Fruit fly (Drosophila melanogaster) whole organism, embryonic: ENCODE measurements around the gene CG6168.

Experiments used
- Asciz ChIP-seq: fragments of 200-800 bp; sonication (Bioruptor generic); optimal IDR thresholded peaks from 2 replicates; lab custom pipeline; 2017; ENCODE audit warnings: missing biosample characterization, mild to moderate bottlenecking, missing genetic modification characterization, missing genetic modification reagents
- Bgb ChIP-seq: fragments of 200-800 bp; sonication (Bioruptor generic); IDR thresholded peaks from 2 replicates; pipeline ENCODE4 v1.3.6; 2022; ENCODE audit warnings: missing biosample characterization, missing genetic modification characterization; ENCODE audit not compliant: partially characterized antibody
- CG10209 ChIP-seq: fragments of 200-800 bp; sonication (Bioruptor generic); optimal IDR thresholded peaks from 3 replicates; lab custom pipeline; 2017; ENCODE audit warnings: missing biosample characterization, mild to moderate bottlenecking, missing genetic modification characterization, missing genetic modification reagents
- CG10321 ChIP-seq: fragments of 200-800 bp; sonication (Bioruptor generic); IDR thresholded peaks from 2 replicates; pipeline ENCODE4 v1.3.6; 2022; ENCODE audit warnings: missing biosample characterization, missing genetic modification characterization
- CG11247 ChIP-seq: fragments of 200-800 bp; sonication (Bioruptor generic); IDR thresholded peaks from 2 replicates; pipeline ENCODE4 v1.3.6; 2022; ENCODE audit warnings: missing biosample characterization, missing genetic modification characterization
- CG12391 ChIP-seq: fragments of 200-800 bp; sonication (Bioruptor generic); optimal IDR thresholded peaks from 3 replicates; lab custom pipeline; 2018; ENCODE audit warnings: missing biosample characterization, mild to moderate bottlenecking, missing genetic modification characterization, moderate library complexity
- CG12659 ChIP-seq: fragments of 200-800 bp; sonication (Bioruptor generic); optimal IDR thresholded peaks from 3 replicates; lab custom pipeline; 2017; ENCODE audit warnings: mild to moderate bottlenecking, missing biosample characterization, missing genetic modification reagents, missing genetic modification characterization
- CG12769 ChIP-seq: fragments of 200-800 bp; sonication (Bioruptor generic); optimal IDR thresholded peaks from 2 replicates; lab custom pipeline; 2019; ENCODE audit warnings: missing biosample characterization, mild to moderate bottlenecking, missing genetic modification characterization, moderate library complexity
- CG13424 ChIP-seq: fragments of 200-800 bp; sonication (Bioruptor generic); optimal IDR thresholded peaks from 2 replicates; lab custom pipeline; 2019; ENCODE audit warnings: missing biosample characterization, mild to moderate bottlenecking, missing genetic modification characterization, moderate library complexity
- CG16815 ChIP-seq: fragments of 200-800 bp; sonication (Bioruptor generic); optimal IDR thresholded peaks from 3 replicates; lab custom pipeline; 2017; ENCODE audit warnings: missing biosample characterization, mild to moderate bottlenecking, missing genetic modification characterization
- CG16863 ChIP-seq: fragments of 200-800 bp; sonication (Bioruptor generic); optimal IDR thresholded peaks from 3 replicates; lab custom pipeline; 2016; ENCODE audit warnings: missing biosample characterization, missing genetic modification characterization
- CG17361 ChIP-seq: fragments of 200-800 bp; sonication (Bioruptor generic); IDR thresholded peaks from 3 replicates; pipeline ENCODE4 v1.3.6; 2022; ENCODE audit warnings: missing biosample characterization, missing genetic modification characterization
- CG17385 ChIP-seq: fragments of 200-800 bp; sonication (Bioruptor generic); optimal IDR thresholded peaks from 3 replicates; lab custom pipeline; 2018; ENCODE audit warnings: missing biosample characterization, mild to moderate bottlenecking, missing genetic modification characterization
- CG18476 ChIP-seq: fragments of 200-800 bp; sonication (Bioruptor generic); optimal IDR thresholded peaks from 2 replicates; lab custom pipeline; 2016; ENCODE audit warnings: missing biosample characterization, mild to moderate bottlenecking, missing genetic modification characterization
- CG18619 ChIP-seq: fragments of 200-800 bp; sonication (Bioruptor generic); optimal IDR thresholded peaks from 3 replicates; lab custom pipeline; 2017; ENCODE audit warnings: missing biosample characterization, mild to moderate bottlenecking, missing genetic modification characterization
- CG6175 ChIP-seq: fragments of 200-800 bp; sonication (Bioruptor generic); IDR thresholded peaks from 3 replicates; pipeline ENCODE4 v1.3.6; 2022; ENCODE audit warnings: missing biosample characterization, missing genetic modification characterization
- CG6813 ChIP-seq: fragments of 200-800 bp; sonication (Bioruptor generic); optimal IDR thresholded peaks from 2 replicates; lab custom pipeline; 2017; ENCODE audit warnings: missing biosample characterization, missing genetic modification characterization, mild to moderate bottlenecking, moderate library complexity, missing genetic modification reagents
- Dad ChIP-seq: fragments of 200-800 bp; sonication (Bioruptor generic); optimal IDR thresholded peaks from 3 replicates; lab custom pipeline; 2016; ENCODE audit warnings: missing biosample characterization, missing genetic modification characterization
- HLH3B ChIP-seq: fragments of 200-800 bp; sonication (Bioruptor generic); IDR thresholded peaks from 2 replicates; pipeline ENCODE4 v1.3.6; 2022; ENCODE audit warnings: missing biosample characterization, missing genetic modification characterization
- Hey ChIP-seq: fragments of 200-800 bp; sonication (Bioruptor generic); optimal IDR thresholded peaks from 3 replicates; lab custom pipeline; 2018; ENCODE audit warnings: missing biosample characterization, mild to moderate bottlenecking, missing genetic modification characterization
- Hr3 ChIP-seq: fragments of 200-800 bp; sonication (Bioruptor generic); optimal IDR thresholded peaks from 3 replicates; lab custom pipeline; 2016; ENCODE audit warnings: missing biosample characterization, missing genetic modification characterization
- Hsf ChIP-seq: fragments of 200-800 bp; sonication (Bioruptor generic); optimal IDR thresholded peaks from 3 replicates; lab custom pipeline; 2016; ENCODE audit warnings: missing biosample characterization, missing genetic modification characterization
- Med ChIP-seq: fragments of 200-800 bp; sonication (Bioruptor generic); peaks from one replicate; lab custom pipeline; 2016; ENCODE audit warnings: missing biosample characterization, missing genetic modification characterization, mild to moderate bottlenecking, inconsistent platforms, moderate library complexity
- Meics ChIP-seq: fragments of 200-800 bp; sonication (Bioruptor generic); optimal IDR thresholded peaks from 2 replicates; lab custom pipeline; 2017; ENCODE audit warnings: missing biosample characterization, mild to moderate bottlenecking, missing genetic modification characterization
- NC2α ChIP-seq: fragments of 200-800 bp; sonication (Bioruptor generic); optimal IDR thresholded peaks from 2 replicates; lab custom pipeline; 2016; ENCODE audit warnings: missing biosample characterization, missing genetic modification characterization
- NFAT ChIP-seq: fragments of 200-800 bp; sonication (Bioruptor generic); IDR thresholded peaks from 2 replicates; pipeline ENCODE4 v1.3.6; 2022; ENCODE audit warnings: missing biosample characterization, missing genetic modification characterization
- Nf-YA ChIP-seq: fragments of 200-800 bp; sonication (Bioruptor generic); IDR thresholded peaks from 2 replicates; pipeline ENCODE4 v1.3.6; 2022; ENCODE audit warnings: missing biosample characterization, missing genetic modification characterization
- Oaz ChIP-seq: fragments of 200-800 bp; sonication (Bioruptor generic); IDR thresholded peaks from 2 replicates; pipeline ENCODE4 v1.3.6; 2022; ENCODE audit warnings: missing biosample characterization, missing genetic modification characterization
- Oli ChIP-seq: fragments of 200-800 bp; sonication (Bioruptor generic); optimal IDR thresholded peaks from 2 replicates; lab custom pipeline; 2018; ENCODE audit warnings: missing biosample characterization, mild to moderate bottlenecking, missing genetic modification characterization, moderate library complexity
- Rfx ChIP-seq: fragments of 200-800 bp; sonication (Bioruptor generic); IDR thresholded peaks from 2 replicates; pipeline ENCODE4 v1.3.6; 2022; ENCODE audit warnings: missing biosample characterization, missing genetic modification characterization
- Sin3A ChIP-seq: fragments of >200 bp; optimal IDR thresholded peaks from 2 replicates; lab custom pipeline; 2018
- Spps ChIP-seq: fragments of 200-800 bp; sonication (Bioruptor generic); optimal IDR thresholded peaks from 2 replicates; lab custom pipeline; 2018; ENCODE audit warnings: missing biosample characterization, mild to moderate bottlenecking, missing genetic modification characterization
- Ssrp ChIP-seq: fragments of 200-800 bp; sonication (Bioruptor generic); optimal IDR thresholded peaks from 2 replicates; lab custom pipeline; 2018; ENCODE audit warnings: missing biosample characterization, mild to moderate bottlenecking, missing genetic modification characterization, moderate library complexity
- ash1 ChIP-seq: fragments of 200-800 bp; sonication (Bioruptor generic); optimal IDR thresholded peaks from 2 replicates; lab custom pipeline; 2018; ENCODE audit warnings: missing biosample characterization, mild to moderate bottlenecking, missing genetic modification characterization
- chif ChIP-seq, 2 experiments: fragments of 200-800 bp; sonication (Bioruptor generic); optimal IDR thresholded peaks; 3 replicates each; lab custom pipeline; 2016; ENCODE audit warnings: missing biosample characterization in 2 of 2, missing genetic modification characterization in 2 of 2
- esg ChIP-seq: fragments of 200-800 bp; sonication (Bioruptor generic); conservative IDR thresholded peaks from 2 replicates; pipeline ENCODE4 v1.3.6; 2022; ENCODE audit warnings: missing biosample characterization, missing genetic modification characterization
- fd96Cb ChIP-seq: fragments of 200-800 bp; sonication (Bioruptor generic); optimal IDR thresholded peaks from 2 replicates; lab custom pipeline; 2018; ENCODE audit warnings: missing biosample characterization, mild to moderate bottlenecking, missing genetic modification characterization, moderate library complexity
- gem ChIP-seq: fragments of 200-800 bp; sonication (Bioruptor generic); optimal IDR thresholded peaks from 2 replicates; lab custom pipeline; 2019; ENCODE audit warnings: missing biosample characterization, mild to moderate bottlenecking, missing genetic modification characterization, moderate library complexity
- lab ChIP-seq: fragments of 200-800 bp; sonication (Bioruptor generic); optimal IDR thresholded peaks from 3 replicates; lab custom pipeline; 2017; ENCODE audit warnings: missing biosample characterization, missing genetic modification characterization, mild to moderate bottlenecking, moderate library complexity, missing genetic modification reagents
- lola ChIP-seq, 3 experiments: fragments of >200 bp in 2 of 3; fragments of 200-800 bp in 1 of 3; sonication (Bioruptor generic) in 1 of 3; optimal IDR thresholded peaks; 2 replicates each; lab custom pipeline; 2017 to 2019; ENCODE audit warnings: missing biosample characterization in 3 of 3, missing genetic modification characterization in 3 of 3, mild to moderate bottlenecking in 1 of 3, moderate library complexity in 1 of 3
- luna ChIP-seq: fragments of 200-800 bp; sonication (Bioruptor generic); optimal IDR thresholded peaks from 2 replicates; lab custom pipeline; 2016; ENCODE audit warnings: missing biosample characterization, missing genetic modification characterization
- otp ChIP-seq: fragments of 200-800 bp; sonication (Bioruptor generic); IDR thresholded peaks from 3 replicates; pipeline ENCODE4, ENCODE4 v1.3.6; 2022; ENCODE audit warnings: missing biosample characterization, missing genetic modification characterization
- rib ChIP-seq: fragments of 200-800 bp; sonication (Bioruptor generic); IDR thresholded peaks from 2 replicates; pipeline ENCODE4 v1.3.6; 2022; ENCODE audit warnings: missing biosample characterization, missing genetic modification characterization
- schlank ChIP-seq: fragments of 200-800 bp; sonication (Bioruptor generic); optimal IDR thresholded peaks from 2 replicates; lab custom pipeline; 2018; ENCODE audit warnings: missing biosample characterization, mild to moderate bottlenecking, missing genetic modification characterization
- slbo ChIP-seq: fragments of 200-800 bp; sonication (Bioruptor generic); IDR thresholded peaks from 2 replicates; pipeline ENCODE4 v1.3.6; 2022; ENCODE audit warnings: missing biosample characterization, missing genetic modification characterization
- sqz ChIP-seq: fragments of 200-800 bp; sonication (Bioruptor generic); optimal IDR thresholded peaks from 3 replicates; lab custom pipeline; 2018; ENCODE audit warnings: missing biosample characterization, mild to moderate bottlenecking, missing genetic modification characterization
- sug ChIP-seq: fragments of 200-800 bp; optimal IDR thresholded peaks from 2 replicates; lab custom pipeline; 2019; ENCODE audit warnings: missing biosample characterization, mild to moderate bottlenecking, missing genetic modification characterization, moderate library complexity
- zfh1 ChIP-seq: fragments of 200-800 bp; sonication (Bioruptor generic); IDR thresholded peaks from 3 replicates; pipeline ENCODE4 v1.3.6; 2022; ENCODE audit warnings: missing biosample characterization, missing genetic modification characterization

The CG6168 gene

DNA sequence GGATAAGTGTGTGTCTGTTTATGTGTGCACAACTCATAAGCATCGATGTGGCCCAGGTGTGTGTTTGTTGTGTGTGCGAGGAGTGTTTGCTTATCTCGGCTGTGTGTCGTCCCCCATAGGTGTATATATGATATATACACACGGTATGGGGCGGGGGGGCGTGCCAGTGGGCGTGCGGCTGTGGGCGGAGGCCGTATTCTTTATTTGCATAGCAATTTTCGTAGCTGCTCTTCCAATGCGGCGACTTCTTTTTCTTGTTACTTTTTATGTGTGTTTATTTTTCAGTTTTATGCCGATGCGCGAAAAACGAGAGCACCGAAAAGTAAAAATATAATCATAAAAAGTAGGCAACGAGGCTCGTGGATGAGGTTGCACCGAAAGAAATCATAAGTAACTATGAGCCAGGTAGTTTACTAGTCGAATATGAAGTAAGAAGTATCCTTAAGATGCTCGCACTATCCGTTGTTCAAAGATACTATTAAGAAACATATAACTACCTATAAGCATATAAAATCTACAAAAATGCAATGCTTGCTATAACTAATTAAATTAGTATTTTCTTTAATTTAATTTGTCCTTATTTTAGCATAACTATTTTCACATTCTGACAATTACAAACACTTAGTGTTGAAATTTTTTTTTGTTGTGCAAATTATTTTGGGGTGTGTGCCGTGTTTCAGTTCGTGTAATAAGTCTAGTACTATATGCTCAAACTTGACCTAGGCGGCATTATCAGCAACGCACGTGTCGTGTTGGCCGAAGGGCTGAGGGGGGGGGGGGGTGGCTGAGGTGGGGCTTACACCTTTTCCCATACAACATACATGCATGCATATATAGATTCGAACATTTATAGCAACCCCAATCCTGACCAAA is 42.8 kb downstream of the CG6168 start (continued):
- TF ChIP-seq CG12659 (peak; percentile 14), CG12391 (peak; percentile 45), Oli (tag; lab: Kevin White, UChicago) (peak; percentile 61), CG17361 (0 out of 3 replicates have a peak, but pooled peaks have one; percentile 12), CG16863 (no peak), Oaz (GFP tag; lab: Robert Waterston, UW) (no peak), Meics (GFP tag; lab: Kevin White, UChicago) (peak; percentile 34), luna (no peak), sug (no peak), zfh1 (GFP tag; lab: Robert Waterston, UW) (peak; percentile 38; the same call in 1 of the 3 replicates), gem (tag; lab: Kevin White, UChicago) (peak; percentile 70), fd96Cb (tag; lab: Kevin White, UChicago) (peak; percentile 2), Hr3 (GFP tag; lab: Kevin White, UChicago) (peak; percentile 52), Hsf (GFP tag; lab: Kevin White, UChicago) (peak; percentile 27), Ssrp (tag; lab: Kevin White, UChicago) (peak; percentile 50), lab (GFP tag; lab: Kevin White, UChicago) (peak; percentile 12), Asciz (GFP tag; lab: Kevin White, UChicago) (no peak), lola (GFP tag; optimal IDR thresholded peaks at IDR 0.05; lab: Kevin White, UChicago) (peak in 1 of 3 experiments; percentile 14), otp (peak; percentile 81), NC2α (GFP tag; lab: Kevin White, UChicago) (no peak), CG10209 (peak; percentile 31), sqz (GFP tag; lab: Kevin White, UChicago) (no peak), esg (peak; percentile 39; the same call in 1 of the 2 replicates), CG18476 (GFP tag; lab: Kevin White, UChicago) (no peak), Med (peak; percentile 63), CG12769 (tag; lab: Kevin White, UChicago) (peak; percentile 5), CG17385 (peak; percentile 0), Nf-YA (GFP tag; lab: Robert Waterston, UW) (peak; percentile 33; the same call in 1 of the 2 replicates), Hey (tag; lab: Kevin White, UChicago) (peak; percentile 22), CG6813 (GFP tag; lab: Kevin White, UChicago) (peak; percentile 36), CG13424 (peak; percentile 39), Rfx (GFP tag; lab: Robert Waterston, UW) (peak; percentile 28), CG11247 (GFP tag; lab: Robert Waterston, UW) (peak; percentile 56), ash1 (GFP tag; lab: Kevin White, UChicago) (no peak), slbo (GFP tag; lab: Robert Waterston, UW) (peak; percentile 61; the same call in 1 of the 2 replicates), NFAT (GFP tag; lab: Robert Waterston, UW) (peak; percentile 46; the same call in 1 of the 2 replicates), Bgb (GFP tag; lab: Robert Waterston, UW) (no peak), schlank (tag; lab: Kevin White, UChicago) (peak; percentile 5), Sin3A (lab: Kevin White, UChicago) (no peak), CG18619 (GFP tag; lab: Kevin White, UChicago) (peak; percentile 42), CG16815 (peak; percentile 29), CG6175 (GFP tag; lab: Robert Waterston, UW) (peak; percentile 80), HLH3B (GFP tag; lab: Robert Waterston, UW) (peak; percentile 20; the same call in 1 of the 2 replicates), chif (GFP tag; optimal IDR thresholded peaks at IDR 0.05; lab: Kevin White, UChicago) (no peak), rib (0 out of 2 replicates have a peak, but pooled peaks have one; percentile 41), CG10321 (GFP tag; lab: Robert Waterston, UW) (0 out of 2 replicates have a peak, but pooled peaks have one; percentile 21), Dad (GFP tag; lab: Kevin White, UChicago) (no peak), Spps (tag; lab: Kevin White, UChicago) (no peak)
